Worm (Caenorhabditis elegans): ENCODE data around the gene sri-26.
"Not testable (repeated sequence)": the region's sequence is repeated elsewhere in the genome, so short reads cannot be mapped to it uniquely, and the experiment has no call there.

Gene sri-26

DNA sequence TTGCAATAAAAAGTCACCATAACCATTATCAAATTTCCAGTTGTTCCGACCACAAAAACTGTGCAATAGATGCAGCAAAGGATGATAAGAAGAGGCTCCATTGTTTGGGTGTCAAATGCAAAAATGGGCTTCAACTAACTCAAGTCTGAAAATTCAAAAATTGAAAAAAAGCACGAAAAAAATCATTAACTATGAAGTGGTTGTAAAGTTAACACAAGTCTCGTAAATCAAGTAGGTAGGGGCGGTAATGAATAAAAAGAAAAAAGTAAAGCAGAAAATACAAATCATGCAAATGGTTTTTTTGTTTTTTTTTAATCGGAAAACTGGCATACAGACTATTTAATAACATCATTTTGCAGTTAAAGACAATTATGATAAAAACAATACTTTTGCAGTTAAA lies 41.4 kb downstream of the sri-26 start, which contains the start of gene srsx-39:
Gene srsx-39, minus strand, starts transcription at position 101 of the 400 bp plus-strand sequence.
- not testable (repeated sequence) for TF ChIP-seq unc-62 (GFP tag; optimal IDR thresholded peaks at IDR 0.05)

- no peak for TF ChIP-seq unc-62 (GFP tag; optimal IDR thresholded peaks at IDR 0.05)
Observed at ce11 chrV:15259049-15259448, 43.8 kb downstream of the sri-26 start, which contains the start of gene srsx-37. TSS of gene srsx-37 (minus strand) at chrV:15259149.

DNA sequence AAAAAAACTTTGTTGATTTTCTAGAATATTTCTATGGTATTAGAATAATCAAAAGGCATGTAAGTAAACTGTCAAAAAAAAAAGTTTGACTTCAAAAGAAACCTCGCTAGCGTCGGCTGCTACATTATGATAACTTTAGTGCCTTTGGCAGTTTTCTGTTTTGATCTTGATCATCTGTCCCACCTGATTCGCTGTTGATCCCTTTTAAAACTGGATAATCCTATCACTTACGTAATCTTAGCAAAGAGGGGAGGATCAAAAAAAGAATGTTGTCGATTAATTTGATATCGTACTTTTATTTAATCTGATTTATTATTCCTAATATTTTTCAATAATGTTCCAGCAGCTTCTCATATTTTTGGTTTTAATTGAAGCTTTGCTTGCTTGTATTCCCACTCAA lies 44.6 kb downstream of the sri-26 start, which contains the start of gene M01B2.8:
Gene M01B2.8, plus strand, starts transcription at position 301 of the 400 bp plus-strand sequence.
- TF ChIP-seq unc-62 (GFP tag; optimal IDR thresholded peaks at IDR 0.05) = no peak

DNA sequence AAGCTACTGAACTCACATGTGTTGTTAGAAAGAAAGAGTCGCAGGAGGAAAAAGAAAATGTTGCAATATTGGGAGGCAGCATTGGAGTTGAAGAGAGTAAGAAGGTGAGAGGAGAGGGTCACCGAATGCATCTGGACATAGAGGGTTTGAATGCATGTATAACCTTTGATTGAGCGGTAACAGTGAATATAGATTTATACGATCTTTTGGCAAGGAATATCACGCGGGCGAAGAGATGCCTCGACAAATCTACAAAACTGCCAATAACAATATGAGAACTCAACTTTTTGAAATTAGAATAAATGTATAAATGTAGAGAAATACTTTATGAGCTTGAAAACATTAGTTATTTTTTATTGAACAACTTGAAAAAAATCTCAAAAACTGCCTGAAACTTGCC lies 47.1 kb downstream of the sri-26 start, which contains the start of gene M01B2.10:
Gene M01B2.10, minus strand, starts transcription at position 101 of the 400 bp plus-strand sequence.
- TF ChIP-seq unc-62 (GFP tag; optimal IDR thresholded peaks at IDR 0.05) = not testable (repeated sequence)

ce11 chrV:15264131-15264530 lies 48.9 kb downstream of the sri-26 start, which contains the start of gene M01B2.12:
TSS of gene M01B2.12 (minus strand) at chrV:15264231.
- no peak for TF ChIP-seq unc-62 (GFP tag; optimal IDR thresholded peaks at IDR 0.05)

DNA sequence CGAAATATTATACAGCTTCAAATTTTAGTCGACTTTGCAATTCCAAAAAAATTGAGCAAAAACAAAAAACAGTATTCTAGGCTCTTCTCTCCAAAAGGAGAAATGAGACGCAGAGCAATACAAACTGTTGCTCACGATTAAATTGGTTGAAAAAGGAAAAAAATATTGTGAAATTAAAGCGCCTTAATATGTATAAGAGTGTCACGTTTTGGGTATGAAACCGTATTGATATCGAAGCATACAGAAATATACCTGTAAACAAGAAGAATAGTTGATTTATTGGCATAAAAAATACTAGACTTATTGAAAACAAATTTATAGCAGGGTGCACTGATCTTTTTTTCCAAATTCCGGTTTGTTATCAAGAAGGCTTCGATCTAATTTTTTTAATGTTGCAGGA lies 50.5 kb downstream of the sri-26 start, which contains the start of gene M01B2.13:
Gene M01B2.13, minus strand, starts transcription at position 101 of the 400 bp plus-strand sequence.
- no peak for TF ChIP-seq unc-62 (GFP tag; optimal IDR thresholded peaks at IDR 0.05)

Data from whole organism, dauer.